Fruit fly (Drosophila melanogaster) whole organism, adult: ENCODE results near the gene nero.

Source experiments
- CG11617 ChIP-seq: fragments of 200-800 bp; sonication (Bioruptor generic); optimal IDR thresholded peaks from 2 replicates; lab custom pipeline; 2017; ENCODE audit warnings: mild to moderate bottlenecking, missing biosample characterization, missing genetic modification reagents, missing genetic modification characterization
- CG12768 ChIP-seq: fragments of 200-800 bp; sonication (Bioruptor generic); optimal IDR thresholded peaks from 2 replicates; lab custom pipeline; 2017; ENCODE audit warnings: missing biosample characterization, missing genetic modification characterization, mild to moderate bottlenecking, moderate library complexity, missing genetic modification reagents
- CG14711 ChIP-seq: fragments of 200-800 bp; sonication (Bioruptor generic); optimal IDR thresholded peaks from 2 replicates; lab custom pipeline; 2018; ENCODE audit warnings: missing biosample characterization, mild to moderate bottlenecking, missing genetic modification characterization, moderate library complexity
- CG1620 ChIP-seq: fragments of 200-800 bp; sonication (Bioruptor generic); optimal IDR thresholded peaks from 2 replicates; lab custom pipeline; 2016; ENCODE audit warnings: missing biosample characterization, missing genetic modification characterization
- CG33017 ChIP-seq: fragments of 200-800 bp; sonication (Bioruptor generic); optimal IDR thresholded peaks from 2 replicates; lab custom pipeline; 2018; ENCODE audit warnings: missing biosample characterization, mild to moderate bottlenecking, missing genetic modification characterization, moderate library complexity
- CG5204 ChIP-seq: fragments of 200-800 bp; sonication (Bioruptor generic); optimal IDR thresholded peaks from 2 replicates; lab custom pipeline; 2016; ENCODE audit warnings: missing biosample characterization, missing genetic modification characterization
- CG7045 ChIP-seq: fragments of 200-800 bp; sonication (Bioruptor generic); optimal IDR thresholded peaks from 2 replicates; lab custom pipeline; 2017; ENCODE audit warnings: missing biosample characterization, mild to moderate bottlenecking, missing genetic modification characterization
- CG7101 ChIP-seq: fragments of 200-800 bp; sonication (Bioruptor generic); optimal IDR thresholded peaks from 2 replicates; lab custom pipeline; 2018; ENCODE audit warnings: missing biosample characterization, mild to moderate bottlenecking, missing genetic modification characterization, moderate library complexity
- Clk ChIP-seq: fragments of 200-800 bp; sonication (Bioruptor generic); optimal IDR thresholded peaks from 2 replicates; lab custom pipeline; 2017; ENCODE audit warnings: missing biosample characterization, missing genetic modification characterization
- Crg-1 ChIP-seq: fragments of 200-800 bp; sonication (Bioruptor generic); optimal IDR thresholded peaks from 2 replicates; lab custom pipeline; 2016; ENCODE audit warnings: missing biosample characterization, missing genetic modification characterization
- Hr96 ChIP-seq: fragments of 200-800 bp; sonication (Bioruptor generic); optimal IDR thresholded peaks from 2 replicates; lab custom pipeline; 2016; ENCODE audit warnings: missing biosample characterization, missing genetic modification characterization
- Mnt ChIP-seq: fragments of 200-800 bp; sonication (Bioruptor generic); optimal IDR thresholded peaks from 2 replicates; lab custom pipeline; 2016; ENCODE audit warnings: missing biosample characterization, mild to moderate bottlenecking, missing genetic modification characterization
- bab1 ChIP-seq: fragments of 200-800 bp; sonication (Bioruptor generic); optimal IDR thresholded peaks from 3 replicates; lab custom pipeline; 2019; ENCODE audit warnings: missing biosample characterization, mild to moderate bottlenecking, missing genetic modification characterization, moderate library complexity
- cic ChIP-seq: fragments of 200-800 bp; sonication (Bioruptor generic); optimal IDR thresholded peaks from 2 replicates; lab custom pipeline; 2017; ENCODE audit warnings: missing biosample characterization, mild to moderate bottlenecking, missing genetic modification characterization, moderate library complexity
- cnc ChIP-seq, 2 experiments: fragments of >200 bp; optimal IDR thresholded peaks; 2 replicates each; lab custom pipeline; 2017
- kay ChIP-seq: fragments of 200-800 bp; sonication (Bioruptor generic); peaks from one replicate; lab custom pipeline; 2016; ENCODE audit warnings: missing biosample characterization, missing genetic modification characterization, borderline replicate concordance
- ovo ChIP-seq: fragments of 200-800 bp; sonication (Bioruptor generic); optimal IDR thresholded peaks from 2 replicates; lab custom pipeline; 2016; ENCODE audit warnings: missing biosample characterization, missing genetic modification characterization
- pad ChIP-seq: fragments of 200-800 bp; sonication (Bioruptor generic); optimal IDR thresholded peaks from 3 replicates; lab custom pipeline; 2017; ENCODE audit warnings: missing biosample characterization, missing genetic modification characterization, mild to moderate bottlenecking, moderate library complexity, missing genetic modification reagents
- tj ChIP-seq: fragments of 200-800 bp; sonication (Bioruptor generic); optimal IDR thresholded peaks from 3 replicates; lab custom pipeline; 2017; ENCODE audit warnings: missing biosample characterization, mild to moderate bottlenecking, missing genetic modification characterization, moderate library complexity
- toe ChIP-seq: fragments of 200-800 bp; sonication (Bioruptor generic); optimal IDR thresholded peaks from 2 replicates; lab custom pipeline; 2016; ENCODE audit warnings: missing biosample characterization, missing genetic modification characterization

nero gene

DNA sequence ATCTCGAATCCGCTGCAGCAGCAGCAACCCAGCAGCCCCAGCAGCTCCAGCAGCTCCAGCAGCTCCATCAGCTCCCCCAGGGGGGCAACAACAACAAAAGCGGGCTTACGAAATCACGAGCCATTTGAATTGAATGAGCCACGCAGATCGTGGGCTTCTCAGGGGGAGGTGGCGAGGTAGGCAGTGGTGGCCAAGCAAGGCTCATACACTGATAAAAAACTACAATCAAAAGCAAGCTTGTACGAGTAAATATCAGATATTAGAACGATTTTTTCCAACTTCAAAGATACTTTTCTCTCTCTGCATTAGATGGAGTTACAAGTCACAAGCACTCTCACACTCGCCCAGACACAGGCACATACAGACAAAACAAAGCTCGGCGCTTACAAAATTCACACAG lies 38.2 kb downstream of the nero start:
- TF ChIP-seq CG11617 (GFP tag; lab: Kevin White, UChicago) = no peak
- TF ChIP-seq ovo (GFP tag; lab: Kevin White, UChicago) = no peak
- TF ChIP-seq CG7101 (tag; lab: Kevin White, UChicago) = no peak
- TF ChIP-seq CG12768 (GFP tag; lab: Kevin White, UChicago) = no peak
- TF ChIP-seq CG7045 (GFP tag; lab: Kevin White, UChicago) = no peak
- no peak for TF ChIP-seq bab1 (GFP tag; lab: Kevin White, UChicago)
- no peak for TF ChIP-seq Mnt (GFP tag; lab: Kevin White, UChicago)
- TF ChIP-seq toe (GFP tag; lab: Kevin White, UChicago) = no peak
- TF ChIP-seq cic (GFP tag; lab: Kevin White, UChicago) = no peak
- TF ChIP-seq cnc (optimal IDR thresholded peaks at IDR 0.05; lab: Kevin White, UChicago) = no peak
- TF ChIP-seq CG33017 (tag; lab: Kevin White, UChicago) = no peak
- TF ChIP-seq kay (GFP tag; lab: Kevin White, UChicago) = no peak
- no peak for TF ChIP-seq CG1620 (GFP tag; lab: Kevin White, UChicago)
- TF ChIP-seq tj (GFP tag; lab: Kevin White, UChicago) = no peak
- no peak for TF ChIP-seq Clk
- no peak for TF ChIP-seq Crg-1 (GFP tag; lab: Kevin White, UChicago)
- TF ChIP-seq Hr96 (GFP tag; lab: Kevin White, UChicago) = no peak
- TF ChIP-seq pad (GFP tag; lab: Kevin White, UChicago) = no peak

dm6 chr3R:31708240-31708639 lies 39.1 kb downstream of the nero start, which contains the start of gene CG42693:
Gene CG42693, minus strand, starts transcription at chr3R:31708340.
- TF ChIP-seq tj (GFP tag; lab: Kevin White, UChicago) (no peak), kay (GFP tag; lab: Kevin White, UChicago) (no peak)

dm6 chr3R:31706895-31707238 lies 40.5 kb downstream of the nero start:
- TF ChIP-seq Mnt (GFP tag; lab: Kevin White, UChicago) = no peak
- no peak for TF ChIP-seq bab1 (GFP tag; lab: Kevin White, UChicago)
- no peak for TF ChIP-seq CG7045 (GFP tag; lab: Kevin White, UChicago)
- TF ChIP-seq cnc (optimal IDR thresholded peaks at IDR 0.05; lab: Kevin White, UChicago) = no peak
- TF ChIP-seq tj (GFP tag; lab: Kevin White, UChicago) = no peak
- TF ChIP-seq CG7101 (tag; lab: Kevin White, UChicago) = no peak
- TF ChIP-seq Clk = no peak

- TF ChIP-seq CG7101 (tag; lab: Kevin White, UChicago) (no peak), toe (GFP tag; lab: Kevin White, UChicago) (no peak)
Observed at dm6 chr3R:31706142-31706894, 41.0 kb downstream of the nero start.

DNA sequence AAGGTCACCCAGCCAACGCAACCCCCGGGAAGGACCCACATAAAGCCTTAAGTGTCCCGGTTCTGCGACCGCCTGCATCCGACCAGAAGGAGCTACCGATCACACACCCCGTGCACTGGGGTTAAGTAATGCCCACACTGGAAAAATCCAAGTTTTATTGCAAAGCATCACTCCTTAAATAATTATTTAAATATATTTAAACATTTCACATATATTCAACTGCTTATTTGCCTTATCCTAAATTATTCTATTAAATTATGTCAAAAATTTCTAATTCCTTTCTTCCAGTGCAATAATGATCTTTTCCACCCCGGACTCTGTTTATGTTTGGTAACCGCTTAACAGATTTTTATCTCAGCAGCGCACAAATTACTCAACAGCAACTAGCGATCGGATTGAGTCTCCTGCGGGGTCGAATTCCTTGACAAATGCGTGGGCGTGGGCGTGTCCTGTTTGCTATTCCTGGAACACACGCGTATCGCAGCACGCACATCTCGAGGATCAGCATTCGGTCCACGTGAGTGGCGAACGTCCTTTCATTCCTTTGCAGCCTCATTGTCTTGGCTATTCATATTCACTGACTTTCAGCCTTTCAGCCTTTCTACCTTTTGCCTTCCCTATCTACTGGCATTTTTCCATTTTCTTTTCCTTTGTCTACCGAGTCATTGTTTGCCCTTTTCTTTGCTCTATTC lies 42.7 kb downstream of the nero start:
- TF ChIP-seq tj (GFP tag; lab: Kevin White, UChicago) = no peak
- TF ChIP-seq cnc (optimal IDR thresholded peaks at IDR 0.05; lab: Kevin White, UChicago) = no peak
- no peak for TF ChIP-seq CG11617 (GFP tag; lab: Kevin White, UChicago)
- no peak for TF ChIP-seq kay (GFP tag; lab: Kevin White, UChicago)
- no peak for TF ChIP-seq CG14711
- no peak for TF ChIP-seq toe (GFP tag; lab: Kevin White, UChicago)
- TF ChIP-seq CG5204 (GFP tag; lab: Kevin White, UChicago) = no peak
- no peak for TF ChIP-seq CG7045 (GFP tag; lab: Kevin White, UChicago)
- TF ChIP-seq Mnt (GFP tag; lab: Kevin White, UChicago) = no peak
- TF ChIP-seq cic (GFP tag; lab: Kevin White, UChicago) = no peak
- TF ChIP-seq CG12768 (GFP tag; lab: Kevin White, UChicago) = no peak
- TF ChIP-seq pad (GFP tag; lab: Kevin White, UChicago) = no peak
- TF ChIP-seq Clk = no peak
- no peak for TF ChIP-seq ovo (GFP tag; lab: Kevin White, UChicago)
- no peak for TF ChIP-seq CG1620 (GFP tag; lab: Kevin White, UChicago)
- no peak for TF ChIP-seq CG33017 (tag; lab: Kevin White, UChicago)
- TF ChIP-seq Crg-1 (GFP tag; lab: Kevin White, UChicago) = no peak
- no peak for TF ChIP-seq Hr96 (GFP tag; lab: Kevin White, UChicago)

DNA sequence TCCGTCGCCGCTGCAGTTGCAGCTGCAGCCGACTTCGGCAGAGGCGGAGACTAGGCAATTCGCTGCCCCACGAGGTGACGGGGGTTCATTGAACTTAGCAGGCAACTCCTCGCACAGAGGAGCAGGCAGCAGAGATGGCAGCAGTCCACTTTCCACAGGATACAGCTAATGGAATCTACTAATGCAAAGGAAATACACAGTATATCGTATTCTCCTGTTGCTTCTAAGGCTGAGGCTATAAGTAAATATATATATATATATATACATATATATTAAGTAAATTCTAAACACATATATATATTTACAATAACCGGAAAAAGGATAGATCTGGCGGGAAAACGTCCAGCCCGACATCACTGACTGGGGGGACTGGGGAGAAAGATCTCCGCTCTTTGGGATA lies 44.0 kb downstream of the nero start:
- no peak for TF ChIP-seq CG33017 (tag; lab: Kevin White, UChicago)
- TF ChIP-seq tj (GFP tag; lab: Kevin White, UChicago) = no peak
- TF ChIP-seq CG12768 (GFP tag; lab: Kevin White, UChicago) = no peak
- no peak for TF ChIP-seq cic (GFP tag; lab: Kevin White, UChicago)
- TF ChIP-seq CG1620 (GFP tag; lab: Kevin White, UChicago) = no peak
- no peak for TF ChIP-seq pad (GFP tag; lab: Kevin White, UChicago)
- no peak for TF ChIP-seq kay (GFP tag; lab: Kevin White, UChicago)
- no peak for TF ChIP-seq CG5204 (GFP tag; lab: Kevin White, UChicago)
- no peak for TF ChIP-seq CG7045 (GFP tag; lab: Kevin White, UChicago)
- TF ChIP-seq ovo (GFP tag; lab: Kevin White, UChicago) = no peak
